Worm (Caenorhabditis elegans) whole organism, L4 larva: ENCODE measurements around the gene F22E5.1.
"Not testable (repeated sequence)": the region's sequence is repeated elsewhere in the genome, so short reads cannot be mapped to it uniquely, and the experiment has no call there.

Experiments used
- D1046.2 ChIP-seq: fragments of 200-800 bp; sonication (Bioruptor generic); IDR thresholded peaks from 2 replicates; pipeline ENCODE4 v1.3.6; 2022; ENCODE audit warnings: missing genetic modification characterization, missing compliant biosample characterization
- F26F4.8 ChIP-seq: fragments of 200-800 bp; sonication (Bioruptor generic); conservative IDR thresholded peaks from 2 replicates; pipeline ENCODE4 v1.3.6; 2022; ENCODE audit warnings: missing genetic modification characterization, missing compliant biosample characterization
- F44E2.7 ChIP-seq: fragments of 200-800 bp; sonication (Bioruptor generic); IDR thresholded peaks from 2 replicates; pipeline ENCODE4 v2.1.2; 2022; ENCODE audit warnings: missing genetic modification characterization, missing compliant biosample characterization
- F49E8.2 ChIP-seq: sonication (generic microtip); optimal IDR thresholded peaks from 2 replicates; lab custom pipeline; 2016; ENCODE audit warnings: missing compliant biosample characterization, mild to moderate bottlenecking, missing genetic modification characterization, borderline replicate concordance
- T26A8.4 ChIP-seq: fragments of 200-800 bp; sonication (Bioruptor generic); IDR thresholded peaks from 2 replicates; pipeline ENCODE4 v1.3.6; 2022; ENCODE audit warnings: missing genetic modification characterization, missing compliant biosample characterization
- Y105C5A.15 ChIP-seq: fragments of 200-800 bp; sonication (Bioruptor generic); IDR thresholded peaks from 2 replicates; pipeline ENCODE4 v1.3.6; 2022; ENCODE audit warnings: missing genetic modification characterization, missing compliant biosample characterization
- Y5F2A.4 ChIP-seq: fragments of 200-800 bp; sonication (Bioruptor generic); optimal IDR thresholded peaks from 2 replicates; lab custom pipeline; 2018; ENCODE audit warnings: mild to moderate bottlenecking, missing genetic modification characterization, missing compliant biosample characterization
- ZK337.2 ChIP-seq: fragments of 200-800 bp; sonication (Bioruptor generic); IDR thresholded peaks from 2 replicates; pipeline ENCODE4 v1.3.6; 2022; ENCODE audit warnings: missing genetic modification reagents, missing genetic modification characterization, missing compliant biosample characterization
- ama-1 ChIP-seq: fragments of 150-350 bp; optimal IDR thresholded peaks from 2 replicates; lab custom pipeline; 2014; ENCODE audit warnings: inconsistent platforms, mixed read lengths
- arid-1 ChIP-seq: fragments of 200-800 bp; sonication (Bioruptor generic); conservative IDR thresholded peaks from 2 replicates; pipeline ENCODE4 v1.3.6; 2022; ENCODE audit warnings: missing genetic modification reagents, missing genetic modification characterization, missing compliant biosample characterization
- ceh-20 ChIP-seq: fragments of 200-800 bp; sonication (Bioruptor generic); IDR thresholded peaks from 2 replicates; pipeline ENCODE4 v1.3.6; 2022; ENCODE audit warnings: missing genetic modification reagents, missing genetic modification characterization, missing compliant biosample characterization
- ceh-28 ChIP-seq: fragments of 150-350 bp; optimal IDR thresholded peaks from 2 replicates; lab custom pipeline; 2014; ENCODE audit warnings: missing biosample characterization, missing genetic modification reagents, missing genetic modification characterization
- ceh-32 ChIP-seq: sonication (generic microtip); optimal IDR thresholded peaks from 2 replicates; lab custom pipeline; 2016; ENCODE audit warnings: mild to moderate bottlenecking, missing genetic modification characterization, missing compliant biosample characterization; ENCODE audit not compliant: poor library complexity
- ceh-44 ChIP-seq: fragments of 200-800 bp; sonication (Bioruptor generic); IDR thresholded peaks from 2 replicates; pipeline ENCODE4 v1.3.6; 2022; ENCODE audit warnings: missing genetic modification reagents, missing genetic modification characterization, missing compliant biosample characterization
- ces-1 ChIP-seq: fragments of 150-350 bp; sonication (generic microtip); optimal IDR thresholded peaks from 4 replicates; lab custom pipeline; 2014; ENCODE audit warnings: missing biosample characterization, missing genetic modification reagents, missing genetic modification characterization
- ctbp-1 ChIP-seq: fragments of 200-800 bp; sonication (Bioruptor generic); IDR thresholded peaks from 2 replicates; pipeline ENCODE4 v1.3.6; 2022; ENCODE audit warnings: missing genetic modification reagents, missing genetic modification characterization, missing compliant biosample characterization
- daf-12 ChIP-seq: fragments of 150-350 bp; optimal IDR thresholded peaks from 2 replicates; lab custom pipeline; 2014; ENCODE audit warnings: missing biosample characterization, missing genetic modification reagents, missing genetic modification characterization
- daf-16 ChIP-seq, 3 experiments: sonication (generic microtip); optimal IDR thresholded peaks; 2 replicates each; lab custom pipeline; 2016 to 2017; ENCODE audit warnings: missing genetic modification characterization in 3 of 3, missing genetic modification reagents in 3 of 3, mild to moderate bottlenecking in 2 of 3, missing compliant biosample characterization in 2 of 3, missing biosample characterization in 1 of 3, moderate library complexity in 1 of 3
- daf-8 ChIP-seq: fragments of 200-800 bp; sonication (Bioruptor generic); IDR thresholded peaks from 2 replicates; pipeline ENCODE4 v1.3.6; 2022; ENCODE audit warnings: missing genetic modification characterization, missing compliant biosample characterization
- dpl-1 ChIP-seq: fragments of 150-350 bp; optimal IDR thresholded peaks from 2 replicates; lab custom pipeline; 2014; ENCODE audit warnings: missing biosample characterization, missing genetic modification reagents, missing genetic modification characterization
- egl-27 ChIP-seq: sonication (generic microtip); optimal IDR thresholded peaks from 3 replicates; lab custom pipeline; 2017; ENCODE audit warnings: missing biosample characterization, missing genetic modification reagents, missing genetic modification characterization
- fkh-10 ChIP-seq: fragments of 150-350 bp; optimal IDR thresholded peaks from 2 replicates; lab custom pipeline; 2014; ENCODE audit warnings: missing biosample characterization, missing genetic modification reagents, missing genetic modification characterization
- hif-1 ChIP-seq, 2 experiments: sonication (generic microtip); optimal IDR thresholded peaks; 2 replicates each; lab custom pipeline; 2016 to 2017; ENCODE audit warnings: missing compliant biosample characterization in 2 of 2, missing genetic modification characterization in 2 of 2, missing genetic modification reagents in 2 of 2, missing genotype in 2 of 2, mild to moderate bottlenecking in 1 of 2
- hlh-11 ChIP-seq: fragments of 200-800 bp; sonication (Bioruptor generic); optimal IDR thresholded peaks from 2 replicates; lab custom pipeline; 2018; ENCODE audit warnings: mild to moderate bottlenecking, missing genetic modification characterization, missing compliant biosample characterization
- hlh-30 ChIP-seq: sonication (generic microtip); optimal IDR thresholded peaks from 2 replicates; lab custom pipeline; 2017; ENCODE audit warnings: antibody characterized with exemption, mild to moderate bottlenecking, missing genetic modification characterization, missing compliant biosample characterization; ENCODE audit not compliant: insufficient read depth
- hmg-1.1 ChIP-seq: fragments of 200-800 bp; sonication (Bioruptor generic); IDR thresholded peaks from 2 replicates; pipeline ENCODE4 v1.3.6; 2022; ENCODE audit warnings: missing genetic modification reagents, missing genetic modification characterization, missing compliant biosample characterization
- lin-15B ChIP-seq: fragments of 150-350 bp; sonication (generic microtip); optimal IDR thresholded peaks from 3 replicates; lab custom pipeline; 2014; ENCODE audit warnings: missing biosample characterization, missing genetic modification characterization
- lin-38 ChIP-seq: fragments of 200-800 bp; sonication (Bioruptor generic); IDR thresholded peaks from 2 replicates; pipeline ENCODE4 v1.3.6; 2022; ENCODE audit warnings: missing genetic modification reagents, missing genetic modification characterization, missing compliant biosample characterization
- lin-39 ChIP-seq: fragments of 150-350 bp; optimal IDR thresholded peaks from 2 replicates; lab custom pipeline; 2014; ENCODE audit warnings: missing biosample characterization, missing genetic modification reagents, missing genetic modification characterization
- lsy-2 ChIP-seq, 2 experiments: fragments of 150-350 bp in 1 of 2; sonication (generic microtip) in 1 of 2; optimal IDR thresholded peaks; 2 replicates each; lab custom pipeline; 2014 to 2017; ENCODE audit warnings: missing biosample characterization in 2 of 2, missing genetic modification characterization in 2 of 2
- madf-5 ChIP-seq, 2 experiments: fragments of 200-800 bp; sonication (Bioruptor generic); IDR thresholded peaks; 2 replicates each; pipeline ENCODE4 v1.3.6; 2022; ENCODE audit warnings: missing compliant biosample characterization in 2 of 2, missing genetic modification characterization in 2 of 2
- nhr-102 ChIP-seq: sonication (generic microtip); optimal IDR thresholded peaks from 2 replicates; lab custom pipeline; 2016; ENCODE audit warnings: mild to moderate bottlenecking, missing genetic modification characterization, moderate library complexity, missing compliant biosample characterization
- nhr-11 ChIP-seq: fragments of 150-350 bp; optimal IDR thresholded peaks from 2 replicates; lab custom pipeline; 2014; ENCODE audit warnings: missing biosample characterization, missing genetic modification characterization
- nhr-237 ChIP-seq: sonication (generic microtip); optimal IDR thresholded peaks from 2 replicates; lab custom pipeline; 2017; ENCODE audit warnings: missing biosample characterization, missing genetic modification characterization
- nhr-25 ChIP-seq: sonication (generic microtip); optimal IDR thresholded peaks from 2 replicates; lab custom pipeline; 2017; ENCODE audit warnings: missing genetic modification characterization, mild to moderate bottlenecking, missing compliant biosample characterization, antibody characterized with exemption, moderate library complexity, borderline replicate concordance; ENCODE audit not compliant: insufficient read depth
- nhr-28 ChIP-seq: fragments of 150-350 bp; optimal IDR thresholded peaks from 2 replicates; lab custom pipeline; 2014; ENCODE audit warnings: missing biosample characterization, missing genetic modification characterization
- nhr-42 ChIP-seq: fragments of 200-800 bp; sonication (Bioruptor generic); IDR thresholded peaks from 2 replicates; pipeline ENCODE4 v1.3.6; 2022; ENCODE audit warnings: missing genetic modification characterization, missing compliant biosample characterization
- nhr-6 ChIP-seq: fragments of 150-350 bp; optimal IDR thresholded peaks from 2 replicates; lab custom pipeline; 2014; ENCODE audit warnings: missing biosample characterization, missing genetic modification characterization
- nhr-76 ChIP-seq: fragments of 150-350 bp; optimal IDR thresholded peaks from 2 replicates; lab custom pipeline; 2014; ENCODE audit warnings: missing biosample characterization, missing genetic modification characterization
- pha-4 ChIP-seq, 2 experiments: fragments of 150-350 bp in 1 of 2; fragments of 200-800 bp in 1 of 2; sonication (Bioruptor generic) in 1 of 2; IDR thresholded peaks in 1 of 2; optimal IDR thresholded peaks in 1 of 2; 2 replicates each; pipeline versions ENCODE4 v1.3.6 to Lab custom; 2014 to 2022; ENCODE audit warnings: missing genetic modification characterization in 2 of 2, missing genetic modification reagents in 2 of 2, missing biosample characterization in 1 of 2, missing compliant biosample characterization in 1 of 2
- php-3 ChIP-seq: fragments of 200-800 bp; sonication (Bioruptor generic); IDR thresholded peaks from 2 replicates; pipeline ENCODE4 v1.3.6; 2022; ENCODE audit warnings: missing genetic modification reagents, missing genetic modification characterization, missing compliant biosample characterization
- pqm-1 ChIP-seq: sonication (generic microtip); optimal IDR thresholded peaks from 2 replicates; lab custom pipeline; 2017; ENCODE audit warnings: missing biosample characterization, missing genetic modification characterization
- sdz-12 ChIP-seq: fragments of 200-800 bp; sonication (Bioruptor generic); optimal IDR thresholded peaks from 2 replicates; lab custom pipeline; 2018; ENCODE audit warnings: mild to moderate bottlenecking, missing genetic modification characterization, missing compliant biosample characterization
- set-16 ChIP-seq: fragments of 200-800 bp; sonication (Bioruptor generic); IDR thresholded peaks from 2 replicates; pipeline ENCODE4 v1.3.6; 2022; ENCODE audit warnings: missing genetic modification reagents, missing genetic modification characterization, missing compliant biosample characterization
- spr-1 ChIP-seq: sonication (generic microtip); optimal IDR thresholded peaks from 2 replicates; lab custom pipeline; 2016; ENCODE audit warnings: mild to moderate bottlenecking, missing genetic modification characterization, missing compliant biosample characterization
- unc-62 ChIP-seq, 3 experiments: fragments of 150-350 bp in 1 of 3; sonication (generic microtip); optimal IDR thresholded peaks in 2 of 3; peaks in 1 of 3; 1 replicate in 1 of 3; 2 replicates in 2 of 3; lab custom pipeline; 2014 to 2017; ENCODE audit warnings: missing biosample characterization in 3 of 3, missing genetic modification characterization in 3 of 3, missing genetic modification reagents in 3 of 3, missing genotype in 1 of 3
- vab-7 ChIP-seq: fragments of 200-800 bp; sonication (Bioruptor generic); IDR thresholded peaks from 2 replicates; pipeline ENCODE4 v1.3.6; 2022; ENCODE audit warnings: missing genetic modification reagents, missing genetic modification characterization, missing compliant biosample characterization
- ztf-7 ChIP-seq: fragments of 150-350 bp; optimal IDR thresholded peaks from 2 replicates; lab custom pipeline; 2014; ENCODE audit warnings: missing biosample characterization, missing genetic modification characterization

The F22E5.1 gene

ce11 chrII:2646756-2647155 lies 26.8 kb upstream of the F22E5.1 start, which contains the start of gene F22E5.12:
TSS of gene F22E5.12 (minus strand) at chrII:2646856.
- TF ChIP-seq lin-38; fkh-10; daf-8 (GFP tag; lab: Robert Waterston, UW): not testable (repeated sequence)

ce11 chrII:2649015-2649414 lies 24.6 kb upstream of the F22E5.1 start:
- TF ChIP-seq hlh-30 (no peak), set-16 (GFP tag; lab: Robert Waterston, UW) (no peak), spr-1 (no peak), ceh-32 (tag; lab: Kevin White, UChicago) (no peak), pqm-1 (tag; lab: Kevin White, UChicago) (no peak), dpl-1 (GFP tag; lab: Kevin White, UChicago) (no peak), F49E8.2 (tag; lab: Kevin White, UChicago) (no peak), ceh-44 (GFP tag; lab: Robert Waterston, UW) (no peak), sdz-12 (GFP tag; lab: Kevin White, UChicago) (no peak), F26F4.8 (GFP tag; lab: Robert Waterston, UW) (no peak), hlh-11 (tag; lab: Kevin White, UChicago) (peak; percentile 10), nhr-28 (tag; lab: Kevin White, UChicago) (peak; percentile 0), lin-38 (no peak), nhr-25 (tag; lab: Kevin White, UChicago) (no peak), pha-4 (GFP tag; IDR thresholded peaks at IDR 0.05; lab: Robert Waterston, UW) (no peak), pha-4 (tag; optimal IDR thresholded peaks at IDR 0.05; lab: Kevin White, UChicago) (no peak), ces-1 (GFP tag; lab: Kevin White, UChicago) (no peak), ctbp-1 (no peak), lin-15B (tag; lab: Kevin White, UChicago) (no peak), F44E2.7 (GFP tag; lab: Robert Waterston, UW) (no peak), lin-39 (no peak), hif-1 (tag; optimal IDR thresholded peaks at IDR 0.05; lab: Kevin White, UChicago) (no peak), egl-27 (no peak), nhr-102 (tag; lab: Kevin White, UChicago) (no peak), nhr-237 (tag; lab: Kevin White, UChicago) (no peak), ceh-20 (GFP tag; lab: Robert Waterston, UW) (0 out of 2 replicates have a peak, but pooled peaks have one; percentile 19), D1046.2 (GFP tag; lab: Robert Waterston, UW) (no peak), hmg-1.1 (GFP tag; lab: Robert Waterston, UW) (peak; percentile 48; the same call in 1 of the 2 replicates), ZK337.2 (GFP tag; lab: Robert Waterston, UW) (no peak), daf-16 (GFP tag; optimal IDR thresholded peaks at IDR 0.05; lab: Kevin White, UChicago) (peak in 1 of 2 experiments; percentile 60), daf-16 (tag; optimal IDR thresholded peaks at IDR 0.05; lab: Kevin White, UChicago) (no peak), Y5F2A.4 (no peak), arid-1 (no peak), unc-62 (GFP tag; optimal IDR thresholded peaks at IDR 0.05 in 1 of 2; lab: Kevin White, UChicago) (no peak), unc-62 (tag; optimal IDR thresholded peaks at IDR 0.05; lab: Kevin White, UChicago) (no peak), nhr-11 (tag; lab: Kevin White, UChicago) (peak; percentile 19), Y105C5A.15 (GFP tag; lab: Robert Waterston, UW) (no peak), nhr-6 (tag; lab: Kevin White, UChicago) (no peak), nhr-76 (tag; lab: Kevin White, UChicago) (no peak), ama-1 (no peak), madf-5 (GFP tag; IDR thresholded peaks at IDR 0.05; lab: Robert Waterston, UW) (no peak), daf-12 (tag; lab: Kevin White, UChicago) (no peak), lsy-2 (tag; optimal IDR thresholded peaks at IDR 0.05; lab: Kevin White, UChicago) (no peak), php-3 (no peak), ceh-28 (tag; lab: Kevin White, UChicago) (no peak), ztf-7 (no peak), vab-7 (no peak), nhr-42 (no peak), T26A8.4 (no peak)
